Fruit fly (Drosophila melanogaster): ENCODE data around the gene CG11815.

Gene CG11815

DNA sequence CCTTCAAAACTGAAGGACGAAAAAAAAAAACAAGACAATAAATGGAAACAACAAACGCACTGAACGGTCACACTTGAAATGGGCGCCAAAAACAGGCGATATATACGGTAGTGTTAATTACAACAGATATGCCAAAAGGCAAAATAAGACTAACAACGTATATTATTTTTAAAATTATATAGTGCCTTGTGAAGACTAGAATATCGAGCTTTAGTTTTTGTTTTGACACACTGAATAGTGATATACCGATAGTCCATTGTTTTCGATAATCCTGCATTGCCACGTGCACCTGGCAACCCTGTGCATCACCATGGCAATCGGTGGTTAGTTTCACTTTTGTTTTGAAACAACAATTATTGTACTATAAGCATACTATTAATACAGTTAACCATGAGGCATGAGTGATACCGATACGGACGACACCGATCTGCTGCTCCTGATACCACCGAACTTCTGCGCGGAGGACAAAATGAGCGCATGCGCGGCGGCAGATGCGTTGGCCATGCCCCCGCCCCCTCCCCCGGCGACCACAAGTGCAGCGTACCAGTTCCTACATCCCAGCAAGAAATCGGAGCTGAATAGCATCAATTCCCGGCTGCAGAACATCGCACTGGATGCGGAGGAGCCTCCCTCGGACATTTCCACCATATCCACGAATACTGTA, 23.4 kb downstream of the CG11815 start, which contains the start of the genes mu2 and Cnb (continued):
- TF ChIP-seq CG2889 (GFP tag; IDR thresholded peaks at IDR 0.05): no peak
- TF ChIP-seq exex (tag; optimal IDR thresholded peaks at IDR 0.05): no peak
- TF ChIP-seq dmrt99B (tag; optimal IDR thresholded peaks at IDR 0.05): no peak
- TF ChIP-seq CG13123 (GFP tag; optimal IDR thresholded peaks at IDR 0.05): no peak
- no peak for TF ChIP-seq Lim3 (GFP tag; IDR thresholded peaks at IDR 0.05)
- no peak for TF ChIP-seq CrebB (tag; optimal IDR thresholded peaks at IDR 0.05)
- no peak for TF ChIP-seq pan (optimal IDR thresholded peaks at IDR 0.05)
- no peak for TF ChIP-seq pan (GFP tag; optimal IDR thresholded peaks at IDR 0.05 in 1 of 2, IDR thresholded peaks at IDR 0.05 in 1 of 2)
- TF ChIP-seq trh (GFP tag; optimal IDR thresholded peaks at IDR 0.05): no peak
- TF ChIP-seq pzg (GFP tag; optimal IDR thresholded peaks at IDR 0.05): peak; percentile 59
- TF ChIP-seq CG12236 (GFP tag; optimal IDR thresholded peaks at IDR 0.05): no peak
- TF ChIP-seq Dad (GFP tag; optimal IDR thresholded peaks at IDR 0.05): no peak
- TF ChIP-seq ind (GFP tag; optimal IDR thresholded peaks at IDR 0.05): no peak
- no peak for TF ChIP-seq lov (optimal IDR thresholded peaks at IDR 0.05)
- no peak for TF ChIP-seq lov (GFP tag; IDR thresholded peaks at IDR 0.05)
- no peak for TF ChIP-seq dpn (GFP tag; optimal IDR thresholded peaks at IDR 0.05)
- peak; percentile 16 for TF ChIP-seq pum (GFP tag; optimal IDR thresholded peaks at IDR 0.05)
- TF ChIP-seq ato (GFP tag; IDR thresholded peaks at IDR 0.05; ENCODE audit: partially characterized antibody): no peak
- no peak for TF ChIP-seq CG11398 (GFP tag; optimal IDR thresholded peaks at IDR 0.05)
- no peak for TF ChIP-seq zf30C (GFP tag; optimal IDR thresholded peaks at IDR 0.05)
- TF ChIP-seq gcm (GFP tag; optimal IDR thresholded peaks at IDR 0.05): no peak
- peak; percentile 60 for TF ChIP-seq gfzf (GFP tag; optimal IDR thresholded peaks at IDR 0.05)
- TF ChIP-seq CG12104 (GFP tag; optimal IDR thresholded peaks at IDR 0.05): no peak
- no peak for TF ChIP-seq CG8290 (GFP tag; optimal IDR thresholded peaks at IDR 0.05)
- TF ChIP-seq CG8290 (tag; optimal IDR thresholded peaks at IDR 0.05): no peak
- TF ChIP-seq mld (GFP tag; IDR thresholded peaks at IDR 0.05; ENCODE audit: partially characterized antibody): no peak
- TF ChIP-seq pho (GFP tag; optimal IDR thresholded peaks at IDR 0.05): peak; percentile 52
- TF ChIP-seq so (GFP tag; IDR thresholded peaks at IDR 0.05): no peak
- TF ChIP-seq B-H2 (GFP tag; optimal IDR thresholded peaks at IDR 0.05): no peak
- no peak for TF ChIP-seq Atf6 (GFP tag; IDR thresholded peaks at IDR 0.05)
- no peak for TF ChIP-seq Jarid2 (GFP tag; optimal IDR thresholded peaks at IDR 0.05)
- TF ChIP-seq ap (GFP tag; IDR thresholded peaks at IDR 0.05): no peak
- TF ChIP-seq CG18599 (GFP tag; optimal IDR thresholded peaks at IDR 0.05): no peak
- TF ChIP-seq CG5180 (GFP tag; optimal IDR thresholded peaks at IDR 0.05): no peak
- TF ChIP-seq Kr (GFP tag; optimal IDR thresholded peaks at IDR 0.05): no peak
- TF ChIP-seq Lhr (GFP tag; optimal IDR thresholded peaks at IDR 0.05): no peak
- TF ChIP-seq D19B (GFP tag; optimal IDR thresholded peaks at IDR 0.05): no peak
- TF ChIP-seq Asciz (GFP tag; optimal IDR thresholded peaks at IDR 0.05): no peak
- no peak for TF ChIP-seq CG1024 (GFP tag; IDR thresholded peaks at IDR 0.05)
- no peak for TF ChIP-seq da (GFP tag; optimal IDR thresholded peaks at IDR 0.05)
- no peak for TF ChIP-seq ham (GFP tag; IDR thresholded peaks at IDR 0.05)
- no peak for TF ChIP-seq grn (GFP tag; optimal IDR thresholded peaks at IDR 0.05)
- TF ChIP-seq E2f2 (GFP tag; IDR thresholded peaks at IDR 0.05): peak; percentile 87
- TF ChIP-seq Eip74EF (GFP tag; optimal IDR thresholded peaks at IDR 0.05): no peak
- no peak for TF ChIP-seq otp (GFP tag; IDR thresholded peaks at IDR 0.05)
- no peak for TF ChIP-seq pb (GFP tag; optimal IDR thresholded peaks at IDR 0.05)
- TF ChIP-seq kni (GFP tag; optimal IDR thresholded peaks at IDR 0.05): no peak
- no peak for TF ChIP-seq ATbp (GFP tag; optimal IDR thresholded peaks at IDR 0.05)
- peak; percentile 90 for TF ChIP-seq stwl (tag; optimal IDR thresholded peaks at IDR 0.05)
- TF ChIP-seq gem (tag; optimal IDR thresholded peaks at IDR 0.05): no peak
- TF ChIP-seq vnd (GFP tag; IDR thresholded peaks at IDR 0.05; ENCODE audit: partially characterized antibody): peak; percentile 72
